Worm (Caenorhabditis elegans) whole organism, midembryonic: ENCODE results near the gene F09E10.7.

Experiments used
- T22C8.4 ChIP-seq: fragments of 200-800 bp; sonication (Bioruptor generic); IDR thresholded peaks from 2 replicates; pipeline ENCODE4 v1.3.6; 2022; ENCODE audit warnings: missing genetic modification characterization, missing compliant biosample characterization
- cog-1 ChIP-seq: sonication (generic microtip); optimal IDR thresholded peaks from 2 replicates; lab custom pipeline; 2016; ENCODE audit warnings: missing genetic modification characterization, missing compliant biosample characterization
- flt-1 ChIP-seq: fragments of 200-800 bp; sonication (Bioruptor generic); IDR thresholded peaks from 2 replicates; pipeline ENCODE4 v1.3.6; 2022; ENCODE audit warnings: missing genetic modification characterization, missing compliant biosample characterization
- med-1 ChIP-seq: sonication (generic microtip); optimal IDR thresholded peaks from 2 replicates; lab custom pipeline; 2017; ENCODE audit warnings: missing genetic modification characterization, mild to moderate bottlenecking, missing compliant biosample characterization, antibody characterized with exemption, missing genetic modification reagents; ENCODE audit not compliant: insufficient read depth
- ref-1 ChIP-seq: fragments of 200-800 bp; sonication (Bioruptor generic); conservative IDR thresholded peaks from 2 replicates; pipeline ENCODE4 v1.3.6; 2022; ENCODE audit warnings: missing genetic modification reagents, missing genetic modification characterization, missing compliant biosample characterization
- tab-1 ChIP-seq: fragments of 200-800 bp; sonication (Bioruptor generic); IDR thresholded peaks from 2 replicates; pipeline ENCODE4 v1.3.6; 2022; ENCODE audit warnings: missing genetic modification characterization, missing compliant biosample characterization
- ztf-23 ChIP-seq: fragments of 200-800 bp; sonication (Bioruptor generic); IDR thresholded peaks from 2 replicates; pipeline ENCODE4 v1.3.6; 2022; ENCODE audit warnings: missing genetic modification reagents, missing genetic modification characterization, missing compliant biosample characterization

- TF ChIP-seq med-1 (no peak), cog-1 (tag; lab: Kevin White, UChicago) (no peak), ref-1 (GFP tag; lab: Robert Waterston, UW) (no peak), T22C8.4 (GFP tag; lab: Robert Waterston, UW) (no peak), tab-1 (GFP tag; lab: Robert Waterston, UW) (no peak), flt-1 (GFP tag; lab: Robert Waterston, UW) (no peak), ztf-23 (GFP tag; lab: Robert Waterston, UW) (no peak)
Measured at ce11 chrX:1471232-1471631, 30.4 kb downstream of the F09E10.7 start.
